Worm (Caenorhabditis elegans) whole organism, midembryonic: Measurements from ENCODE around the gene T06E6.1.

Experiments
- T22C8.4 ChIP-seq: fragments of 200-800 bp; sonication (Bioruptor generic); IDR thresholded peaks from 2 replicates; pipeline ENCODE4 v1.3.6; 2022; ENCODE audit warnings: missing genetic modification characterization, missing compliant biosample characterization
- cog-1 ChIP-seq: sonication (generic microtip); optimal IDR thresholded peaks from 2 replicates; lab custom pipeline; 2016; ENCODE audit warnings: missing genetic modification characterization, missing compliant biosample characterization
- flt-1 ChIP-seq: fragments of 200-800 bp; sonication (Bioruptor generic); IDR thresholded peaks from 2 replicates; pipeline ENCODE4 v1.3.6; 2022; ENCODE audit warnings: missing genetic modification characterization, missing compliant biosample characterization
- klf-2 ChIP-seq: fragments of 200-800 bp; sonication (Bioruptor generic); conservative IDR thresholded peaks from 2 replicates; pipeline ENCODE4 v1.3.6; 2022; ENCODE audit warnings: missing genetic modification reagents, missing genetic modification characterization, missing compliant biosample characterization
- med-1 ChIP-seq: sonication (generic microtip); optimal IDR thresholded peaks from 2 replicates; lab custom pipeline; 2017; ENCODE audit warnings: missing genetic modification characterization, mild to moderate bottlenecking, missing compliant biosample characterization, antibody characterized with exemption, missing genetic modification reagents; ENCODE audit not compliant: insufficient read depth
- ztf-23 ChIP-seq: fragments of 200-800 bp; sonication (Bioruptor generic); IDR thresholded peaks from 2 replicates; pipeline ENCODE4 v1.3.6; 2022; ENCODE audit warnings: missing genetic modification reagents, missing genetic modification characterization, missing compliant biosample characterization
- ztf-29 ChIP-seq: fragments of 200-800 bp; sonication (Bioruptor generic); IDR thresholded peaks from 2 replicates; pipeline ENCODE4 v1.3.6; 2022; ENCODE audit warnings: missing genetic modification reagents, missing genetic modification characterization, missing compliant biosample characterization

DNA sequence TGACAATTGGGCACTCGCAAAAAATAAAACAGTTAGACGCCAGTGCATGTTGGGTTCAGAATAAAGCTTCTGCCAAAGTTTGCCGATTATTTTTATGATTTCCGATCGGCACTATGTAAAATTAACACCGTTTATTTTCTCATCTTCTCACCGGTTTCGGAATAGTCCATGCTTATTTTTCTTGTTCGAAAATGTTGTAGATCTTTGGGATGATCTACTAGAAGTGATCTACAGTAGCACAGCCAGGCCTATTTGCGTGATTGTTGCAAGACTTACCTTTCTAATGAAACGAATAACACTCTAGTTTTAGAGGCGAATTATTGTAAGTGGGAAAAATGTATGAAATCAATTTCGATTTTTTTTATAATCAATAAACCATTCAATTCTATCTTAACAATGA lies 44.1 kb downstream of the T06E6.1 start, which contains the start of gene clec-231:
- no peak for TF ChIP-seq T22C8.4 (GFP tag; lab: Robert Waterston, UW)
- TF ChIP-seq flt-1 (GFP tag; lab: Robert Waterston, UW) = no peak
- no peak for TF ChIP-seq ztf-29 (GFP tag; lab: Robert Waterston, UW)
- TF ChIP-seq ztf-23 (GFP tag; lab: Robert Waterston, UW) = no peak
- TF ChIP-seq med-1 = no peak
- TF ChIP-seq cog-1 (tag; lab: Kevin White, UChicago) = no peak
- TF ChIP-seq klf-2 (GFP tag; lab: Robert Waterston, UW) = no peak
